In the genomic region with DNA sequence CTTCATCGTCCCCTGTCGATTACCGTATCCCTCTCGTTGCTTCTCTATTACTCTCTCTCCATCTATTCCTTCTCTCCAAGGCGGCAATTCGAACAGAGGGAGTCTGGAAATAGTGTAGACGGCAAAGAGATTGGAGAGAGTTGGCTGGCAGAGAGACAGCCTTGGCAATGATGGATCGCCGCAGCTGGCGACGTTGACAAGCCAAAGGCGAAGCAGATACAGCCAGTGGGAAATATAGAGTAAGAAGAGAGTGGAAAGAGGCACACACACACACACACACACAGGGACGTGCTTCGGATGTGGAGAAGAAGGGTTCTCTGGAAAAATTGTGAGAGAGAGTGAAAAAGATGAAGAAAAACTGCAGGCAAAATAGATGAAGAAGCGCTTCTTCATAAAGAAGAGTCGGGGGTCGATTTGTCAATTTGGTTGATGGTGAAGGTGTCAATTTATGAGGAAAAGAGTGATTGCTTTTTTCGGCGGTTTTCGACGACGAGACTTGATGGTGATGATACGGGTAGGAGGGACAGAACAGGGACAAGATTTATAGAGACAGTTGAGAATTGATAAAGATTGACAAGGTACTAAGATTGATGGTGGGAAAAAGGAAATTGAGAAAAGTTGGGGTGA, we compare ENCODE assay signal across 4 worm cellular contexts.
TF ChIP-seq lines count a peak whose summit lies in the region.

No protein-coding gene starts in this region.

TF ChIP-seq in whole organism, L2 larva, 48 proteins besides CTCF, POLR2A, EP300 and RAD21 (continued from another document):
- TF ChIP-seq lin-13 (GFP tag; optimal IDR thresholded peaks at IDR 0.05; lab: Kevin White, UChicago) (peak; percentile 38), alr-1 (tag; optimal IDR thresholded peaks at IDR 0.05; lab: Kevin White, UChicago) (no peak), nhr-11 (tag; optimal IDR thresholded peaks at IDR 0.05; lab: Kevin White, UChicago) (no peak), ztf-11 (tag; optimal IDR thresholded peaks at IDR 0.05; lab: Kevin White, UChicago) (no peak), nhr-25 (tag; optimal IDR thresholded peaks at IDR 0.05; lab: Kevin White, UChicago) (peak; percentile 65), unc-55 (GFP tag; optimal IDR thresholded peaks at IDR 0.05; lab: Kevin White, UChicago) (peak; percentile 84), blmp-1 (tag; optimal IDR thresholded peaks at IDR 0.05; lab: Kevin White, UChicago; ENCODE audit: insufficient read depth) (no peak), nhr-77 (tag; optimal IDR thresholded peaks at IDR 0.05; lab: Kevin White, UChicago) (no peak), unc-62 (GFP tag; optimal IDR thresholded peaks at IDR 0.05; lab: Kevin White, UChicago) (peak; percentile 98), ztf-4 (tag; optimal IDR thresholded peaks at IDR 0.05; lab: Kevin White, UChicago) (peak; percentile 79), F13H6.1 (tag; optimal IDR thresholded peaks at IDR 0.05; lab: Kevin White, UChicago) (peak; percentile 90), sma-3 (GFP tag; optimal IDR thresholded peaks at IDR 0.05; lab: Kevin White, UChicago) (peak; percentile 75), mab-5 (tag; optimal IDR thresholded peaks at IDR 0.05; lab: Kevin White, UChicago) (peak; percentile 86), peb-1 (tag; optimal IDR thresholded peaks at IDR 0.05; lab: Kevin White, UChicago) (no peak), C34F6.9 (tag; optimal IDR thresholded peaks at IDR 0.05; lab: Kevin White, UChicago) (peak; percentile 69), R02D3.7 (tag; optimal IDR thresholded peaks at IDR 0.05; lab: Kevin White, UChicago) (no peak), dmd-4 (tag; optimal IDR thresholded peaks at IDR 0.05; lab: Kevin White, UChicago) (no peak), lsy-2 (tag; optimal IDR thresholded peaks at IDR 0.05; lab: Kevin White, UChicago) (peak; percentile 82 to 96), sma-9 (GFP tag; optimal IDR thresholded peaks at IDR 0.05; lab: Kevin White, UChicago) (peak; percentile 47), sma-9 (tag; optimal IDR thresholded peaks at IDR 0.05; lab: Kevin White, UChicago) (no peak), elt-3 (tag; optimal IDR thresholded peaks at IDR 0.05; lab: Kevin White, UChicago) (no peak), sem-4 (tag; optimal IDR thresholded peaks at IDR 0.05; lab: Kevin White, UChicago) (peak; percentile 73), gmeb-1 (tag; optimal IDR thresholded peaks at IDR 0.05; lab: Kevin White, UChicago) (no peak), ceh-16 (tag; optimal IDR thresholded peaks at IDR 0.05; lab: Kevin White, UChicago) (peak; percentile 84), lin-11 (tag; optimal IDR thresholded peaks at IDR 0.05; lab: Kevin White, UChicago) (no peak), ztf-1 (GFP tag; conservative IDR thresholded peaks at IDR 0.05; lab: Robert Waterston, UW) (no peak), Y55F3AM.14 (GFP tag; optimal IDR thresholded peaks at IDR 0.05; lab: Kevin White, UChicago) (peak; percentile 88)
TF ChIP-seq in whole organism, L2 larva: peak in this region for 24.

TF ChIP-seq in whole organism, L4 larva, 104 proteins besides CTCF, POLR2A, EP300 and RAD21 (continued from another document):
- TF ChIP-seq nhr-6 (tag; optimal IDR thresholded peaks at IDR 0.05; lab: Kevin White, UChicago): peak; percentile 4
- TF ChIP-seq unc-130 (GFP tag; optimal IDR thresholded peaks at IDR 0.05; lab: Kevin White, UChicago): no peak
- peak; percentile 39 for TF ChIP-seq ama-1 (optimal IDR thresholded peaks at IDR 0.05; lab: Kevin White, UChicago)
- TF ChIP-seq daf-16 (GFP tag; optimal IDR thresholded peaks at IDR 0.05; lab: Kevin White, UChicago): peak in 1 of 2 experiments; percentile 65
- no peak for TF ChIP-seq daf-16 (tag; optimal IDR thresholded peaks at IDR 0.05; lab: Kevin White, UChicago)
- TF ChIP-seq set-16 (GFP tag; IDR thresholded peaks at IDR 0.05; lab: Robert Waterston, UW): peak; percentile 35
- no peak for TF ChIP-seq dmd-6 (GFP tag; IDR thresholded peaks at IDR 0.05; lab: Robert Waterston, UW)
- TF ChIP-seq nhr-11 (tag; optimal IDR thresholded peaks at IDR 0.05; lab: Kevin White, UChicago): peak; percentile 62
- no peak for TF ChIP-seq egl-43 (GFP tag; IDR thresholded peaks at IDR 0.05; lab: Robert Waterston, UW)
- TF ChIP-seq nhr-48 (tag; optimal IDR thresholded peaks at IDR 0.05; lab: Kevin White, UChicago): peak; percentile 5
- TF ChIP-seq ceh-20 (GFP tag; IDR thresholded peaks at IDR 0.05; lab: Robert Waterston, UW): peak; percentile 91
- TF ChIP-seq nhr-102 (tag; optimal IDR thresholded peaks at IDR 0.05; lab: Kevin White, UChicago): peak; percentile 1
- TF ChIP-seq sdz-12 (GFP tag; optimal IDR thresholded peaks at IDR 0.05; lab: Kevin White, UChicago): no peak
- no peak for TF ChIP-seq F49E8.2 (tag; optimal IDR thresholded peaks at IDR 0.05; lab: Kevin White, UChicago; ENCODE audit: borderline replicate concordance)
- peak; percentile 35 for TF ChIP-seq nhr-25 (tag; optimal IDR thresholded peaks at IDR 0.05; lab: Kevin White, UChicago; ENCODE audit: borderline replicate concordance, insufficient read depth)
- TF ChIP-seq tra-1 (GFP tag; IDR thresholded peaks at IDR 0.05; lab: Robert Waterston, UW): peak; percentile 17; the same call in 1 of the 2 replicates
- peak; percentile 86 for TF ChIP-seq hlh-11 (tag; optimal IDR thresholded peaks at IDR 0.05; lab: Kevin White, UChicago)
- peak; percentile 37 for TF ChIP-seq mxl-3 (GFP tag; optimal IDR thresholded peaks at IDR 0.05; lab: Kevin White, UChicago)
- TF ChIP-seq hmg-1.1 (GFP tag; IDR thresholded peaks at IDR 0.05; lab: Robert Waterston, UW): peak; percentile 71
- TF ChIP-seq rbr-2 (tag; optimal IDR thresholded peaks at IDR 0.05; lab: Kevin White, UChicago): peak; percentile 78
- no peak for TF ChIP-seq T20F7.1 (GFP tag; optimal IDR thresholded peaks at IDR 0.05; lab: Kevin White, UChicago)
- peak; percentile 79 to 94 for TF ChIP-seq lsy-2 (tag; optimal IDR thresholded peaks at IDR 0.05; lab: Kevin White, UChicago)
- TF ChIP-seq pha-4 (GFP tag; IDR thresholded peaks at IDR 0.05; lab: Robert Waterston, UW): no peak
- no peak for TF ChIP-seq pha-4 (tag; optimal IDR thresholded peaks at IDR 0.05; lab: Kevin White, UChicago)
- peak; percentile 7 for TF ChIP-seq ztf-7 (tag; optimal IDR thresholded peaks at IDR 0.05; lab: Kevin White, UChicago)
- TF ChIP-seq lin-1 (GFP tag; IDR thresholded peaks at IDR 0.05; lab: Robert Waterston, UW): no peak
- TF ChIP-seq aly-2 (tag; optimal IDR thresholded peaks at IDR 0.05; lab: Kevin White, UChicago): no peak
- TF ChIP-seq ceh-82 (tag; optimal IDR thresholded peaks at IDR 0.05; lab: Kevin White, UChicago): no peak
- TF ChIP-seq hlh-30 (tag; optimal IDR thresholded peaks at IDR 0.05; lab: Kevin White, UChicago; ENCODE audit: insufficient read depth): peak; percentile 65
- TF ChIP-seq D1046.2 (GFP tag; IDR thresholded peaks at IDR 0.05; lab: Robert Waterston, UW): no peak
- TF ChIP-seq mdl-1 (tag; optimal IDR thresholded peaks at IDR 0.05; lab: Kevin White, UChicago): peak in 1 of 2 experiments; percentile 70
TF ChIP-seq in whole organism, L4 larva: peak in this region for 32.

TF ChIP-seq in whole organism, late embryonic, 69 proteins besides CTCF, POLR2A, EP300 and RAD21 (continued from another document):
- no peak for TF ChIP-seq unc-3 (GFP tag; conservative IDR thresholded peaks at IDR 0.05; lab: Robert Waterston, UW)
- TF ChIP-seq unc-3 (tag; optimal IDR thresholded peaks at IDR 0.05; lab: Kevin White, UChicago): peak; percentile 20
- peak; percentile 63 for TF ChIP-seq hlh-8 (tag; optimal IDR thresholded peaks at IDR 0.05; lab: Kevin White, UChicago)
- TF ChIP-seq lim-6 (tag; optimal IDR thresholded peaks at IDR 0.05; lab: Kevin White, UChicago): no peak
- no peak for TF ChIP-seq lin-11 (tag; optimal IDR thresholded peaks at IDR 0.05; lab: Kevin White, UChicago)
- TF ChIP-seq gmeb-2 (tag; optimal IDR thresholded peaks at IDR 0.05; lab: Kevin White, UChicago): peak; percentile 22
- TF ChIP-seq ceh-14 (tag; optimal IDR thresholded peaks at IDR 0.05; lab: Kevin White, UChicago): peak; percentile 79
- peak; percentile 81 for TF ChIP-seq ceh-18 (tag; optimal IDR thresholded peaks at IDR 0.05; lab: Kevin White, UChicago)
- peak; percentile 49 for TF ChIP-seq tbx-2 (tag; optimal IDR thresholded peaks at IDR 0.05; lab: Kevin White, UChicago)
- TF ChIP-seq sox-2 (GFP tag; IDR thresholded peaks at IDR 0.05; lab: Robert Waterston, UW): no peak
- TF ChIP-seq ama-1 (optimal IDR thresholded peaks at IDR 0.05; lab: Kevin White, UChicago): peak; percentile 63

TF ChIP-seq in whole organism, mixed stage, embryonic, 35 proteins besides CTCF, POLR2A, EP300 and RAD21 (continued from another document):
- peak; percentile 91 for TF ChIP-seq lsy-2 (tag; optimal IDR thresholded peaks at IDR 0.05; lab: Kevin White, UChicago)
- TF ChIP-seq flh-1 (GFP tag; optimal IDR thresholded peaks at IDR 0.05; lab: Kevin White, UChicago): no peak
- TF ChIP-seq ceh-39 (tag; optimal IDR thresholded peaks at IDR 0.05; lab: Kevin White, UChicago): no peak
- TF ChIP-seq blmp-1 (tag; optimal IDR thresholded peaks at IDR 0.05; lab: Kevin White, UChicago): no peak
- TF ChIP-seq elt-3 (tag; optimal IDR thresholded peaks at IDR 0.05; lab: Kevin White, UChicago): no peak
- TF ChIP-seq sem-2 (GFP tag; optimal IDR thresholded peaks at IDR 0.05; lab: Kevin White, UChicago): no peak
- peak; percentile 96 for TF ChIP-seq ham-2 (GFP tag; optimal IDR thresholded peaks at IDR 0.05; lab: Kevin White, UChicago)
- TF ChIP-seq hlh-1 (tag; optimal IDR thresholded peaks at IDR 0.05; lab: Kevin White, UChicago): peak; percentile 97
